Worm (Caenorhabditis elegans) whole organism, late embryonic: Measurements from ENCODE around the gene mks-5.

Experiments used
- F13H6.1 ChIP-seq: sonication (generic microtip); optimal IDR thresholded peaks from 2 replicates; lab custom pipeline; 2016; ENCODE audit warnings: missing genetic modification characterization, missing compliant biosample characterization
- K02D7.2 ChIP-seq: sonication (generic microtip); optimal IDR thresholded peaks from 2 replicates; lab custom pipeline; 2017; ENCODE audit warnings: mild to moderate bottlenecking, missing genetic modification characterization, missing compliant biosample characterization
- Y22D7AL.16 ChIP-seq: sonication (generic microtip); optimal IDR thresholded peaks from 2 replicates; lab custom pipeline; 2016; ENCODE audit warnings: missing genetic modification characterization, missing compliant biosample characterization
- ceh-19 ChIP-seq: fragments of 200-800 bp; sonication (Bioruptor generic); optimal IDR thresholded peaks from 2 replicates; lab custom pipeline; 2018; ENCODE audit warnings: mild to moderate bottlenecking, missing genetic modification characterization, missing compliant biosample characterization
- ceh-24 ChIP-seq: sonication (generic microtip); optimal IDR thresholded peaks from 2 replicates; lab custom pipeline; 2016; ENCODE audit warnings: mild to moderate bottlenecking, missing genetic modification characterization, missing compliant biosample characterization
- ceh-30 ChIP-seq: fragments of 150-350 bp; optimal IDR thresholded peaks from 2 replicates; lab custom pipeline; 2014; ENCODE audit warnings: missing biosample characterization, missing genetic modification characterization
- ceh-31 ChIP-seq: sonication (generic microtip); optimal IDR thresholded peaks from 2 replicates; lab custom pipeline; 2016; ENCODE audit warnings: missing genetic modification characterization, missing compliant biosample characterization
- ceh-48 ChIP-seq: sonication (generic microtip); optimal IDR thresholded peaks from 2 replicates; lab custom pipeline; 2016; ENCODE audit warnings: missing genetic modification characterization, inconsistent platforms, missing compliant biosample characterization
- ceh-9 ChIP-seq: sonication (generic microtip); optimal IDR thresholded peaks from 2 replicates; lab custom pipeline; 2016; ENCODE audit warnings: mild to moderate bottlenecking, missing genetic modification characterization, inconsistent platforms, missing compliant biosample characterization
- elt-2 ChIP-seq: sonication (generic microtip); optimal IDR thresholded peaks from 2 replicates; lab custom pipeline; 2016; ENCODE audit warnings: missing genetic modification reagents, missing genetic modification characterization, missing compliant biosample characterization
- ets-4 ChIP-seq: sonication (generic microtip); optimal IDR thresholded peaks from 2 replicates; lab custom pipeline; 2016; ENCODE audit warnings: missing genetic modification characterization, missing compliant biosample characterization
- hlh-15 ChIP-seq: sonication (generic microtip); optimal IDR thresholded peaks from 2 replicates; lab custom pipeline; 2016; ENCODE audit warnings: missing genetic modification characterization, missing compliant biosample characterization
- hlh-6 ChIP-seq: sonication (generic microtip); optimal IDR thresholded peaks from 2 replicates; lab custom pipeline; 2016; ENCODE audit warnings: missing genotype, missing genetic modification characterization, missing compliant biosample characterization
- lin-11 ChIP-seq: fragments of 200-800 bp; sonication (Bioruptor generic); optimal IDR thresholded peaks from 2 replicates; lab custom pipeline; 2018; ENCODE audit warnings: mild to moderate bottlenecking, missing genetic modification characterization, missing compliant biosample characterization
- mec-3 ChIP-seq: sonication (generic microtip); optimal IDR thresholded peaks from 2 replicates; lab custom pipeline; 2016; ENCODE audit warnings: borderline replicate concordance, missing genetic modification characterization, missing compliant biosample characterization
- odd-2 ChIP-seq: sonication (generic microtip); optimal IDR thresholded peaks from 2 replicates; lab custom pipeline; 2017; ENCODE audit warnings: antibody characterized with exemption, mild to moderate bottlenecking, missing genetic modification characterization, missing compliant biosample characterization
- pat-9 ChIP-seq: fragments of 200-800 bp; sonication (Bioruptor generic); optimal IDR thresholded peaks from 2 replicates; lab custom pipeline; 2018; ENCODE audit warnings: mild to moderate bottlenecking, missing genetic modification characterization, moderate library complexity, missing compliant biosample characterization
- pax-1 ChIP-seq: fragments of 150-350 bp; optimal IDR thresholded peaks from 2 replicates; lab custom pipeline; 2014; ENCODE audit warnings: missing biosample characterization, missing genetic modification characterization
- pha-4 ChIP-seq: fragments of 150-350 bp; optimal IDR thresholded peaks from 2 replicates; lab custom pipeline; 2018; ENCODE audit warnings: missing biosample characterization, missing genetic modification reagents, missing genetic modification characterization
- pros-1 ChIP-seq: fragments of 150-350 bp; optimal IDR thresholded peaks from 2 replicates; lab custom pipeline; 2014; ENCODE audit warnings: missing biosample characterization, missing genetic modification reagents, missing genetic modification characterization
- sdc-2 ChIP-seq: sonication (generic microtip); optimal IDR thresholded peaks from 2 replicates; lab custom pipeline; 2016; ENCODE audit warnings: missing genotype, missing genetic modification characterization, missing compliant biosample characterization
- sox-2 ChIP-seq: fragments of 200-800 bp; sonication (Bioruptor generic); IDR thresholded peaks from 2 replicates; pipeline ENCODE4 v1.3.6; 2022; ENCODE audit warnings: missing genetic modification reagents, missing genetic modification characterization, missing compliant biosample characterization
- syd-9 ChIP-seq: sonication (generic microtip); optimal IDR thresholded peaks from 2 replicates; lab custom pipeline; 2016; ENCODE audit warnings: mild to moderate bottlenecking, missing genetic modification characterization, moderate library complexity, missing compliant biosample characterization
- tbx-7 ChIP-seq: sonication (generic microtip); optimal IDR thresholded peaks from 2 replicates; lab custom pipeline; 2016; ENCODE audit warnings: missing genotype, missing genetic modification characterization, missing compliant biosample characterization
- ttx-3 ChIP-seq: sonication (generic microtip); optimal IDR thresholded peaks from 2 replicates; lab custom pipeline; 2016; ENCODE audit warnings: missing genetic modification reagents, missing genetic modification characterization, missing compliant biosample characterization
- unc-42 ChIP-seq: sonication (generic microtip); optimal IDR thresholded peaks from 2 replicates; lab custom pipeline; 2016; ENCODE audit warnings: missing genotype, missing genetic modification characterization, missing compliant biosample characterization
- unc-55 ChIP-seq: sonication (generic microtip); optimal IDR thresholded peaks from 2 replicates; lab custom pipeline; 2017; ENCODE audit warnings: missing biosample characterization, missing genetic modification reagents, missing genetic modification characterization
- unc-86 ChIP-seq: sonication (generic microtip); optimal IDR thresholded peaks from 2 replicates; lab custom pipeline; 2016; ENCODE audit warnings: missing genetic modification characterization, missing compliant biosample characterization

Gene mks-5

ce11 chrII:10693655-10694054 lies 26.4 kb upstream of the mks-5 start, which contains the start of gene gbh-1:
gbh-1 (minus strand) TSS chrII:10693803.
- TF ChIP-seq elt-2 (tag; lab: Kevin White, UChicago): peak; percentile 17
- TF ChIP-seq ceh-9 (tag; lab: Kevin White, UChicago): no peak

ce11 chrII:10694713-10695112 lies 25.3 kb upstream of the mks-5 start, which contains the start of gene lgc-57:
lgc-57 (plus strand) TSS chrII:10695013.
- TF ChIP-seq ceh-30 (tag; lab: Kevin White, UChicago) (no peak), mec-3 (tag; lab: Kevin White, UChicago) (no peak), ceh-24 (tag; lab: Kevin White, UChicago) (no peak), hlh-6 (tag; lab: Kevin White, UChicago) (no peak), pros-1 (tag; lab: Kevin White, UChicago) (no peak), ceh-19 (GFP tag; lab: Kevin White, UChicago) (no peak), ceh-48 (tag; lab: Kevin White, UChicago) (no peak), pax-1 (tag; lab: Kevin White, UChicago) (no peak), K02D7.2 (tag; lab: Kevin White, UChicago) (no peak), unc-86 (tag; lab: Kevin White, UChicago) (no peak), tbx-7 (tag; lab: Kevin White, UChicago) (no peak), lin-11 (tag; lab: Kevin White, UChicago) (no peak), ets-4 (tag; lab: Kevin White, UChicago) (no peak), unc-55 (GFP tag; lab: Kevin White, UChicago) (no peak), ttx-3 (tag; lab: Kevin White, UChicago) (no peak), syd-9 (no peak), sox-2 (GFP tag; lab: Robert Waterston, UW) (no peak), sdc-2 (no peak)

DNA sequence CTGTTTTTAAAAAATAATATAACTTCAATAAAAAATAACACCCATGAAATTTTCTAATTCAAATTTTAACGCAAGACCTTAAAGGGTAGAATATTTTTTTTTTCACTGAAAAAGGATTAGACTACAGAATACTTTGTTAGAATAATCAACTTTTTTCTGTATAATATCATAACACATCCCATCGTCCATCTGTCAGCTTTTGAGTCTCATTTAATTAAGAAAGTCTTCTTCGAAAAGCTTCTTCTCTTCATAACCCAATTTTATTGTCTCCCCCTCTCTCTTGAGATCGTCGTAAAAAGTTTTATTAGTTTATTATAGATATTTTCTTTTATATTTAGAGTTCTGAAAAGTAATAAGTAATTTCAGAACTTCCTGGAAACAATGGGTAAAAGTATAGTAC lies 24.0 kb upstream of the mks-5 start:
- TF ChIP-seq ceh-24 (tag; lab: Kevin White, UChicago) (no peak), pax-1 (tag; lab: Kevin White, UChicago) (no peak), F13H6.1 (tag; lab: Kevin White, UChicago) (no peak), odd-2 (tag; lab: Kevin White, UChicago) (no peak), pat-9 (tag; lab: Kevin White, UChicago) (no peak), unc-42 (peak; percentile 77), ceh-19 (GFP tag; lab: Kevin White, UChicago) (no peak)

ce11 chrII:10703594-10704384 lies 16.2 kb upstream of the mks-5 start, which contains the start of gene col-79:
col-79 (plus strand) TSS chrII:10703613.
- peak; percentile 40 for TF ChIP-seq hlh-6 (tag; lab: Kevin White, UChicago)
- no peak for TF ChIP-seq pros-1 (tag; lab: Kevin White, UChicago)
- TF ChIP-seq ceh-48 (tag; lab: Kevin White, UChicago): no peak
- no peak for TF ChIP-seq K02D7.2 (tag; lab: Kevin White, UChicago)
- no peak for TF ChIP-seq pax-1 (tag; lab: Kevin White, UChicago)

DNA sequence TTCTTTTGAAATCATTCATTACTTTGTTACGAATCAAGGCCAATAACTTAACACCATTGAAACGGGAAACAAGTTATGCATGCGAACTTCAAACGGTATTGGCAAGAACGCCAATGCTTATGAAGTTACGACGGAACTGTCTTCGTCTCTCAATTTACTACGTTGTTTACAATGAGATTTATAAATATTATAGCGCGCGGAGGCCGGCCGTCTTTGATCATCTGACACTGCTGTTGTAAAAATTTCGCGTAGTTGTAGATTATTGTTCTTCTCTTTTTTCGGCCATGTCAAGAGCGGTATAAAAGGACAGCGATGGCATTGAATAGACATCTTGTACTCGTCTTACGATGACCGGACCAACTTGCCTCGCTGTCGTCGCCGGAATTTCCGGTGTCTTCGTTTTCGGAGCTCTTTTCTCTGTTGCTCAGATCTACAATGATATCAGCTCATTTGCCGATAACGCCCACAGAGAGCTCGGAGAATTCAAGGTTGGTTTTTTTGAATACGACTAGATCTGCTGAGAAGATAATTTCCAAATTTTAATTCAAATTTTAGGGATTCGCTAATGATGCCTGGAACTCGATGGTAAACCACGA lies 15.4 kb upstream of the mks-5 start, which contains the start of gene col-39:
Gene col-39 (plus strand): TSS at position 342 of the 596 bp plus-strand sequence.
- TF ChIP-seq hlh-15 (tag; lab: Kevin White, UChicago) (no peak), Y22D7AL.16 (tag; lab: Kevin White, UChicago) (no peak), ceh-31 (tag; lab: Kevin White, UChicago) (no peak), pha-4 (tag; lab: Kevin White, UChicago) (no peak), ceh-9 (tag; lab: Kevin White, UChicago) (no peak)
